Worm (Caenorhabditis elegans) whole organism, L1 larva: ENCODE measurements around the gene T25E12.16.
A peak's percentile ranks its signal among the peaks of the same experiment; 100 is the strongest.

ENCODE experiments used
- C04F5.9 ChIP-seq: sonication (generic microtip); optimal IDR thresholded peaks from 2 replicates; lab custom pipeline; 2016; ENCODE audit warnings: missing genetic modification characterization, missing compliant biosample characterization
- F16B12.6 ChIP-seq: fragments of 150-350 bp; optimal IDR thresholded peaks from 2 replicates; lab custom pipeline; 2014; ENCODE audit warnings: missing biosample characterization, missing genetic modification characterization
- aly-2 ChIP-seq: fragments of 150-350 bp; optimal IDR thresholded peaks from 2 replicates; lab custom pipeline; 2014; ENCODE audit warnings: missing biosample characterization, missing genetic modification characterization
- blmp-1 ChIP-seq: fragments of 150-350 bp; optimal IDR thresholded peaks from 2 replicates; lab custom pipeline; 2014; ENCODE audit warnings: missing biosample characterization, missing genetic modification characterization
- ceh-63 ChIP-seq: fragments of 200-800 bp; sonication (Bioruptor generic); optimal IDR thresholded peaks from 2 replicates; lab custom pipeline; 2018; ENCODE audit warnings: mild to moderate bottlenecking, missing genetic modification characterization, missing compliant biosample characterization
- ceh-82 ChIP-seq, 3 experiments: fragments of 150-350 bp in 1 of 3; sonication (generic microtip) in 2 of 3; optimal IDR thresholded peaks; 2 replicates each; lab custom pipeline; 2014 to 2017; ENCODE audit warnings: missing biosample characterization in 3 of 3, missing genetic modification characterization in 3 of 3
- ceh-88 ChIP-seq: fragments of 200-800 bp; sonication (Bioruptor generic); IDR thresholded peaks from 2 replicates; pipeline ENCODE4 v1.3.6; 2022; ENCODE audit warnings: missing genetic modification characterization, missing compliant biosample characterization
- ceh-90 ChIP-seq: sonication (generic microtip); optimal IDR thresholded peaks from 2 replicates; lab custom pipeline; 2016; ENCODE audit warnings: missing genetic modification characterization, missing compliant biosample characterization
- dsc-1 ChIP-seq: sonication (generic microtip); optimal IDR thresholded peaks from 2 replicates; lab custom pipeline; 2016; ENCODE audit warnings: mild to moderate bottlenecking, missing genetic modification characterization, missing compliant biosample characterization
- efl-1 ChIP-seq, 4 experiments: fragments of 150-350 bp; optimal IDR thresholded peaks in 3 of 4; peaks in 1 of 4; 1 replicate in 1 of 4; 2 replicates in 3 of 4; lab custom pipeline; 2014; ENCODE audit warnings: missing biosample characterization in 2 of 4, missing genetic modification characterization in 2 of 4, missing genetic modification reagents in 2 of 4
- egl-13 ChIP-seq: sonication (generic microtip); optimal IDR thresholded peaks from 2 replicates; lab custom pipeline; 2016; ENCODE audit warnings: missing genotype, missing genetic modification reagents, missing genetic modification characterization, missing compliant biosample characterization
- elt-2 ChIP-seq: sonication (generic microtip); optimal IDR thresholded peaks from 2 replicates; lab custom pipeline; 2016; ENCODE audit warnings: missing genetic modification characterization, mild to moderate bottlenecking, inconsistent platforms, missing compliant biosample characterization, missing genetic modification reagents
- elt-3 ChIP-seq, 6 experiments: fragments of 150-350 bp in 1 of 6; sonication (generic microtip); optimal IDR thresholded peaks; 2 replicates each; lab custom pipeline; 2017 to 2018; ENCODE audit warnings: missing biosample characterization in 6 of 6, missing genetic modification characterization in 6 of 6, inconsistent platforms in 1 of 6
- ets-5 ChIP-seq: fragments of 200-800 bp; sonication (Bioruptor generic); IDR thresholded peaks from 2 replicates; pipeline ENCODE4 v1.3.6; 2022; ENCODE audit warnings: missing genetic modification characterization, missing compliant biosample characterization
- irx-1 ChIP-seq: sonication (generic microtip); optimal IDR thresholded peaks from 2 replicates; lab custom pipeline; 2016; ENCODE audit warnings: missing genetic modification characterization, missing compliant biosample characterization
- isw-1 ChIP-seq: fragments of 200-800 bp; sonication (Bioruptor generic); IDR thresholded peaks from 2 replicates; pipeline ENCODE4 v1.3.6; 2022; ENCODE audit warnings: missing genetic modification characterization, missing compliant biosample characterization
- jun-1 ChIP-seq: fragments of 150-350 bp; optimal IDR thresholded peaks from 2 replicates; lab custom pipeline; 2014; ENCODE audit warnings: missing biosample characterization, missing genetic modification reagents, missing genetic modification characterization
- lin-15B ChIP-seq: fragments of 150-350 bp; sonication (generic microtip); optimal IDR thresholded peaks from 3 replicates; lab custom pipeline; 2014; ENCODE audit warnings: missing biosample characterization, missing genetic modification characterization
- lin-39 ChIP-seq: fragments of 150-350 bp; optimal IDR thresholded peaks from 2 replicates; lab custom pipeline; 2014; ENCODE audit warnings: missing biosample characterization, missing genetic modification reagents, missing genetic modification characterization
- lsy-2 ChIP-seq, 2 experiments: fragments of 150-350 bp; optimal IDR thresholded peaks; 2 replicates each; lab custom pipeline; 2014; ENCODE audit warnings: missing biosample characterization in 2 of 2, missing genetic modification characterization in 2 of 2
- mdl-1 ChIP-seq, 2 experiments: fragments of 150-350 bp; optimal IDR thresholded peaks; 2 replicates each; lab custom pipeline; 2014 to 2017; ENCODE audit warnings: missing biosample characterization in 2 of 2, missing genetic modification characterization in 2 of 2, inconsistent platforms in 1 of 2
- mef-2 ChIP-seq: fragments of 150-350 bp; optimal IDR thresholded peaks from 2 replicates; lab custom pipeline; 2014; ENCODE audit warnings: missing biosample characterization, missing genetic modification characterization
- nhr-11 ChIP-seq: fragments of 150-350 bp; optimal IDR thresholded peaks from 2 replicates; lab custom pipeline; 2014; ENCODE audit warnings: missing biosample characterization, missing genetic modification characterization
- nhr-19 ChIP-seq: fragments of 200-800 bp; sonication (Bioruptor generic); conservative IDR thresholded peaks from 2 replicates; pipeline ENCODE4 v1.3.6; 2022; ENCODE audit warnings: missing genetic modification characterization, missing compliant biosample characterization
- nhr-20 ChIP-seq: sonication (generic microtip); optimal IDR thresholded peaks from 2 replicates; lab custom pipeline; 2016; ENCODE audit warnings: mild to moderate bottlenecking, missing genetic modification characterization, missing compliant biosample characterization
- nhr-237 ChIP-seq: fragments of 150-350 bp; optimal IDR thresholded peaks from 2 replicates; lab custom pipeline; 2014; ENCODE audit warnings: missing biosample characterization, missing genetic modification characterization
- nhr-47 ChIP-seq: sonication (generic microtip); optimal IDR thresholded peaks from 2 replicates; lab custom pipeline; 2016; ENCODE audit warnings: mild to moderate bottlenecking, missing genetic modification characterization, moderate library complexity, missing compliant biosample characterization
- nhr-84 ChIP-seq: sonication (generic microtip); optimal IDR thresholded peaks from 2 replicates; lab custom pipeline; 2017; ENCODE audit warnings: missing biosample characterization, missing genetic modification characterization
- pag-3 ChIP-seq: sonication (generic microtip); optimal IDR thresholded peaks from 2 replicates; lab custom pipeline; 2017; ENCODE audit warnings: missing genetic modification characterization, mild to moderate bottlenecking, missing compliant biosample characterization, antibody characterized with exemption, borderline replicate concordance; ENCODE audit not compliant: insufficient read depth
- rnt-1 ChIP-seq: sonication (generic microtip); optimal IDR thresholded peaks from 2 replicates; lab custom pipeline; 2016; ENCODE audit warnings: mild to moderate bottlenecking, missing genetic modification characterization, moderate library complexity, missing compliant biosample characterization
- skn-1 ChIP-seq: fragments of 150-350 bp; optimal IDR thresholded peaks from 2 replicates; lab custom pipeline; 2014; ENCODE audit warnings: missing biosample characterization, missing genetic modification characterization
- snpc-4 ChIP-seq: fragments of 150-350 bp; optimal IDR thresholded peaks from 2 replicates; lab custom pipeline; 2014; ENCODE audit warnings: missing biosample characterization, missing genetic modification characterization
- sup-37 ChIP-seq: fragments of 200-800 bp; sonication (Bioruptor generic); optimal IDR thresholded peaks from 2 replicates; lab custom pipeline; 2018; ENCODE audit warnings: mild to moderate bottlenecking, missing genetic modification characterization, missing compliant biosample characterization
- tlp-1 ChIP-seq: fragments of 150-350 bp; optimal IDR thresholded peaks from 2 replicates; lab custom pipeline; 2014; ENCODE audit warnings: missing biosample characterization, missing genetic modification characterization
- vab-15 ChIP-seq: sonication (generic microtip); optimal IDR thresholded peaks from 2 replicates; lab custom pipeline; 2017; ENCODE audit warnings: missing genotype, mild to moderate bottlenecking, missing genetic modification characterization, missing compliant biosample characterization
- xbp-1 ChIP-seq: sonication (generic microtip); optimal IDR thresholded peaks from 2 replicates; lab custom pipeline; 2016; ENCODE audit warnings: missing genetic modification characterization, missing compliant biosample characterization

Gene T25E12.16

ce11 chrV:16739100-16739499 lies 5.5 kb upstream of the T25E12.16 start, which contains the start of the genes clec-29 and clec-39:
TSS of gene clec-29 (minus strand) at chrV:16739200.
TSS of gene clec-39 (plus strand) at chrV:16739268.
- no peak for TF ChIP-seq vab-15
- no peak for TF ChIP-seq irx-1 (tag; lab: Kevin White, UChicago)
- no peak for TF ChIP-seq nhr-19 (GFP tag; lab: Robert Waterston, UW)
- no peak for TF ChIP-seq ceh-88 (GFP tag; lab: Robert Waterston, UW)
- no peak for TF ChIP-seq ets-5 (GFP tag; lab: Robert Waterston, UW)
- no peak for TF ChIP-seq sup-37 (GFP tag; lab: Kevin White, UChicago)
- TF ChIP-seq tlp-1 (tag; lab: Kevin White, UChicago): no peak
- TF ChIP-seq snpc-4: no peak
- TF ChIP-seq isw-1: no peak
- no peak for TF ChIP-seq nhr-20
- no peak for TF ChIP-seq ceh-90 (tag; lab: Kevin White, UChicago)
- no peak for TF ChIP-seq jun-1
- no peak for TF ChIP-seq nhr-84 (tag; lab: Kevin White, UChicago)

ce11 chrV:16735518-16735917 lies 1.9 kb upstream of the T25E12.16 start, which contains the start of the genes clec-38 and clec-34:
TSS of gene clec-38 (minus strand) at chrV:16735618.
TSS of gene clec-34 (plus strand) at chrV:16735765.
- no peak for TF ChIP-seq ceh-82 (tag; optimal IDR thresholded peaks at IDR 0.05; lab: Kevin White, UChicago)
- no peak for TF ChIP-seq blmp-1 (tag; lab: Kevin White, UChicago)
- no peak for TF ChIP-seq snpc-4
- TF ChIP-seq F16B12.6: no peak
- TF ChIP-seq mef-2 (tag; lab: Kevin White, UChicago): no peak
- no peak for TF ChIP-seq dsc-1 (tag; lab: Kevin White, UChicago)
- TF ChIP-seq efl-1 (optimal IDR thresholded peaks at IDR 0.05; lab: Kevin White, UChicago): no peak
- TF ChIP-seq efl-1 (GFP tag; optimal IDR thresholded peaks at IDR 0.05 in 1 of 2; lab: Kevin White, UChicago): no peak

- TF ChIP-seq ceh-63 (GFP tag; lab: Kevin White, UChicago): no peak
- no peak for TF ChIP-seq efl-1 (optimal IDR thresholded peaks at IDR 0.05; lab: Kevin White, UChicago)
- peak in 1 of 2 experiments; percentile 39 for TF ChIP-seq efl-1 (GFP tag; optimal IDR thresholded peaks at IDR 0.05 in 1 of 2; lab: Kevin White, UChicago)
Observed at ce11 chrV:16731600-16731999, 2.0 kb downstream of the T25E12.16 start, which contains the start of gene srz-100. TSS of gene srz-100 (plus strand) at chrV:16731900.

ce11 chrV:16729961-16730360 lies 3.6 kb downstream of the T25E12.16 start, which contains the start of gene srz-99:
TSS of gene srz-99 (plus strand) at chrV:16730261.
- TF ChIP-seq xbp-1 (no peak), nhr-237 (tag; lab: Kevin White, UChicago) (no peak), lin-39 (tag; lab: Kevin White, UChicago) (no peak), elt-3 (tag; optimal IDR thresholded peaks at IDR 0.05; lab: Kevin White, UChicago) (no peak)

- TF ChIP-seq elt-2: peak; percentile 1
- TF ChIP-seq rnt-1 (tag; lab: Kevin White, UChicago): no peak
Observed at ce11 chrV:16728431-16728830, 5.2 kb downstream of the T25E12.16 start, which contains the start of gene fbxa-127. TSS of gene fbxa-127 (plus strand) at chrV:16728731.

ce11 chrV:16726915-16727314 lies 6.7 kb downstream of the T25E12.16 start, which contains the start of gene T25E12.14:
TSS of gene T25E12.14 (plus strand) at chrV:16727215.
- no peak for TF ChIP-seq ceh-88 (GFP tag; lab: Robert Waterston, UW)
- no peak for TF ChIP-seq nhr-11
- TF ChIP-seq egl-13: no peak
- TF ChIP-seq aly-2: no peak
- TF ChIP-seq nhr-47: no peak
- no peak for TF ChIP-seq C04F5.9 (tag; lab: Kevin White, UChicago)
- no peak for TF ChIP-seq skn-1
- no peak for TF ChIP-seq mdl-1 (tag; optimal IDR thresholded peaks at IDR 0.05; lab: Kevin White, UChicago)
- TF ChIP-seq nhr-20: no peak
- no peak for TF ChIP-seq pag-3 (tag; lab: Kevin White, UChicago)
- no peak for TF ChIP-seq lin-15B (tag; lab: Kevin White, UChicago)
- no peak for TF ChIP-seq lsy-2 (tag; optimal IDR thresholded peaks at IDR 0.05; lab: Kevin White, UChicago)
